Worm (Caenorhabditis elegans) whole organism, L3 larva: ENCODE measurements around the gene D2023.6.

Experiments used
- mdl-1 ChIP-seq: fragments of 150-350 bp; optimal IDR thresholded peaks from 2 replicates; lab custom pipeline; 2014; ENCODE audit warnings: missing biosample characterization, missing genetic modification characterization
- pqm-1 ChIP-seq: fragments of 150-350 bp; optimal IDR thresholded peaks from 2 replicates; lab custom pipeline; 2017; ENCODE audit warnings: missing biosample characterization, missing genetic modification characterization, inconsistent platforms

ce11 chrV:11875060-11875459, 47.9 kb downstream of the D2023.6 start, which contains the start of gene sulp-4:
- TF ChIP-seq mdl-1 = no peak
- TF ChIP-seq pqm-1 = no peak
